Worm (Caenorhabditis elegans) whole organism, young adult: ENCODE measurements around the gene C01G5.9.

ENCODE experiments used
- F37B4.10 ChIP-seq: fragments of 200-800 bp; sonication (Bioruptor generic); IDR thresholded peaks from 2 replicates; pipeline ENCODE4 v1.3.6; 2022; ENCODE audit warnings: missing genetic modification characterization, missing compliant biosample characterization
- ceh-40 ChIP-seq: fragments of 200-800 bp; sonication (Bioruptor generic); IDR thresholded peaks from 2 replicates; pipeline ENCODE4 v1.3.6; 2022; ENCODE audit warnings: missing genetic modification characterization, missing compliant biosample characterization
- die-1 ChIP-seq: sonication (generic microtip); optimal IDR thresholded peaks from 2 replicates; lab custom pipeline; 2016; ENCODE audit warnings: missing genotype, mild to moderate bottlenecking, missing genetic modification characterization, missing compliant biosample characterization
- efl-1 ChIP-seq: fragments of 150-350 bp; optimal IDR thresholded peaks from 2 replicates; lab custom pipeline; 2014; ENCODE audit warnings: missing biosample characterization, missing genetic modification reagents, missing genetic modification characterization
- lin-35 ChIP-seq, 3 experiments: fragments of 150-350 bp in 2 of 3; sonication (generic microtip) in 1 of 3; optimal IDR thresholded peaks; 2 replicates each; lab custom pipeline; 2014 to 2018; ENCODE audit warnings: missing biosample characterization in 3 of 3, missing genetic modification characterization in 3 of 3, missing genetic modification reagents in 3 of 3
- lin-54 ChIP-seq: fragments of 200-800 bp; sonication (Bioruptor generic); optimal IDR thresholded peaks from 2 replicates; lab custom pipeline; 2018; ENCODE audit warnings: mild to moderate bottlenecking, missing genetic modification characterization, missing compliant biosample characterization
- unc-130 ChIP-seq: sonication (generic microtip); optimal IDR thresholded peaks from 2 replicates; lab custom pipeline; 2016; ENCODE audit warnings: missing genetic modification reagents, missing genetic modification characterization, missing compliant biosample characterization

ce11 chrIV:6519593-6519992, at the start of gene C01G5.9:
- no peak for TF ChIP-seq lin-35 (GFP tag; optimal IDR thresholded peaks at IDR 0.05; lab: Kevin White, UChicago)
- no peak for TF ChIP-seq die-1 (tag; lab: Kevin White, UChicago)
- TF ChIP-seq F37B4.10 (GFP tag; lab: Robert Waterston, UW): no peak
- no peak for TF ChIP-seq efl-1 (GFP tag; lab: Kevin White, UChicago)
- no peak for TF ChIP-seq ceh-40 (GFP tag; lab: Robert Waterston, UW)
- TF ChIP-seq unc-130 (GFP tag; lab: Kevin White, UChicago): no peak
- no peak for TF ChIP-seq lin-54
